Worm (Caenorhabditis elegans): ENCODE measurements around the gene mpst-3.

- TF ChIP-seq nhr-12 (tag; optimal IDR thresholded peaks at IDR 0.05) (no peak), mab-5 (tag; optimal IDR thresholded peaks at IDR 0.05) (no peak), unc-39 (tag; optimal IDR thresholded peaks at IDR 0.05) (no peak), lin-32 (GFP tag; optimal IDR thresholded peaks at IDR 0.05) (no peak), lsy-2 (tag; optimal IDR thresholded peaks at IDR 0.05) (no peak), ztf-11 (tag; optimal IDR thresholded peaks at IDR 0.05) (no peak), flh-1 (GFP tag; optimal IDR thresholded peaks at IDR 0.05) (no peak), unc-62 (GFP tag; optimal IDR thresholded peaks at IDR 0.05) (no peak)
These were observed 45.8 kb upstream of the mpst-3 start for ce11 chrV:14849628-14850027.
